Fruit fly (Drosophila melanogaster): ENCODE results near the gene Or10a.

The Or10a gene

dm6 chrX:11389494-11390447, 27.5 kb downstream of the Or10a start (continued):
- TF ChIP-seq CG17361 (GFP tag; IDR thresholded peaks at IDR 0.05) (no peak), zfh2 (GFP tag; optimal IDR thresholded peaks at IDR 0.05) (no peak), CG5245 (GFP tag; optimal IDR thresholded peaks at IDR 0.05) (no peak), Oaz (GFP tag; IDR thresholded peaks at IDR 0.05) (no peak), slbo (GFP tag; IDR thresholded peaks at IDR 0.05) (no peak), nmo (GFP tag; optimal IDR thresholded peaks at IDR 0.05) (no peak), Kr (GFP tag; optimal IDR thresholded peaks at IDR 0.05) (no peak), sr (GFP tag; IDR thresholded peaks at IDR 0.05) (no peak), vvl (GFP tag; IDR thresholded peaks at IDR 0.05) (no peak), insv (GFP tag; optimal IDR thresholded peaks at IDR 0.05) (no peak), CG32767 (GFP tag; IDR thresholded peaks at IDR 0.05) (peak; percentile 84), CG8359 (GFP tag; optimal IDR thresholded peaks at IDR 0.05; ENCODE audit: borderline replicate concordance) (no peak), CG17359 (tag; optimal IDR thresholded peaks at IDR 0.05) (peak; percentile 2), hbn (GFP tag; IDR thresholded peaks at IDR 0.05; ENCODE audit: partially characterized antibody) (0 out of 2 replicates have a peak, but pooled peaks have one; percentile 52), Dek (tag; optimal IDR thresholded peaks at IDR 0.05) (no peak), Taf1 (GFP tag; IDR thresholded peaks at IDR 0.05) (no peak), scrt (GFP tag; optimal IDR thresholded peaks at IDR 0.05) (no peak), CG31441 (GFP tag; IDR thresholded peaks at IDR 0.05) (no peak), CG2199 (GFP tag; IDR thresholded peaks at IDR 0.05) (no peak), Bgb (GFP tag; IDR thresholded peaks at IDR 0.05; ENCODE audit: partially characterized antibody) (peak; percentile 71), usp (GFP tag; optimal IDR thresholded peaks at IDR 0.05) (no peak), en (GFP tag; optimal IDR thresholded peaks at IDR 0.05) (no peak), CG4707 (GFP tag; optimal IDR thresholded peaks at IDR 0.05) (no peak), zen2 (GFP tag; IDR thresholded peaks at IDR 0.05; ENCODE audit: partially characterized antibody) (peak; percentile 74), CG16863 (GFP tag; optimal IDR thresholded peaks at IDR 0.05) (no peak), Doc3 (GFP tag; IDR thresholded peaks at IDR 0.05; ENCODE audit: partially characterized antibody) (peak; percentile 69), Fer3 (tag; optimal IDR thresholded peaks at IDR 0.05) (no peak), bab2 (GFP tag; optimal IDR thresholded peaks at IDR 0.05) (no peak), Dfd (GFP tag; optimal IDR thresholded peaks at IDR 0.05) (no peak), CG14860 (GFP tag; IDR thresholded peaks at IDR 0.05; ENCODE audit: partially characterized antibody) (peak; percentile 83), CG10654 (GFP tag; optimal IDR thresholded peaks at IDR 0.05) (no peak), CG11398 (GFP tag; optimal IDR thresholded peaks at IDR 0.05) (no peak), CG9609 (GFP tag; optimal IDR thresholded peaks at IDR 0.05) (no peak), CG7357 (GFP tag; IDR thresholded peaks at IDR 0.05) (no peak), tup (GFP tag; optimal IDR thresholded peaks at IDR 0.05) (no peak), YL-1 (GFP tag; optimal IDR thresholded peaks at IDR 0.05) (no peak), CG2202 (tag; optimal IDR thresholded peaks at IDR 0.05) (no peak), CG12391 (tag; optimal IDR thresholded peaks at IDR 0.05) (no peak), unc-4 (GFP tag; IDR thresholded peaks at IDR 0.05; ENCODE audit: partially characterized antibody) (peak; percentile 62), inv (GFP tag; IDR thresholded peaks at IDR 0.05; ENCODE audit: partially characterized antibody) (peak; percentile 70), Tbp (GFP tag; optimal IDR thresholded peaks at IDR 0.05) (no peak), gem (tag; optimal IDR thresholded peaks at IDR 0.05) (no peak), Dp (GFP tag; optimal IDR thresholded peaks at IDR 0.05) (peak; percentile 18), Lhr (GFP tag; optimal IDR thresholded peaks at IDR 0.05) (peak; percentile 49), CG14710 (tag; optimal IDR thresholded peaks at IDR 0.05) (peak; percentile 22), CG7556 (GFP tag; optimal IDR thresholded peaks at IDR 0.05) (no peak), bowl (GFP tag; IDR thresholded peaks at IDR 0.05) (no peak), salm (tag; optimal IDR thresholded peaks at IDR 0.05) (no peak), az2 (GFP tag; optimal IDR thresholded peaks at IDR 0.05) (no peak)
